Worm (Caenorhabditis elegans): ENCODE measurements around the gene C31G12.4.

DNA sequence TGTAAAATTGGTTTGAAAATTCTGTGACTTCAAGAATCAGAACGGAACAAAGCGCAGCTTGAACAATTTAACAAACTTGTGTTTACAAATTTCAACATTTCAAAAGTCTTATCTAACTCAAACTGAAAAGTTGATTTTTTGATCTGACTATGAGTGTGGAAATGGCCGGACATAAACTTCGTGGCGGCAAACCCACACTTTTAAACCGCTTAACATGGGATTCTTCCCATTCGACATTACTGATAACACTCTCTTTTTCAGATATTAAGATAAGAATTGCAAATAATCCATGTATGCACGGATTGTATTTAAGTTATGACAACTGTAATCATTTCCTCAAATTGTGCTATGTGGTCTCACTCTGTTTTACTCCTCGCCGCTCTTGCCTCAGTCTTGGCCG lies 12.6 kb upstream of the C31G12.4 start, which contains the start of gene clec-42:
- TF ChIP-seq scrt-1 (GFP tag; IDR thresholded peaks at IDR 0.05) (no peak), ama-1 (optimal IDR thresholded peaks at IDR 0.05) (no peak), ceh-13 (GFP tag; optimal IDR thresholded peaks at IDR 0.05) (no peak), tbx-37 (GFP tag; conservative IDR thresholded peaks at IDR 0.05) (no peak), ceh-36 (tag; optimal IDR thresholded peaks at IDR 0.05) (no peak), hnd-1 (tag; optimal IDR thresholded peaks at IDR 0.05) (no peak), pes-1 (GFP tag; IDR thresholded peaks at IDR 0.05) (no peak), tbx-11 (GFP tag; IDR thresholded peaks at IDR 0.05) (no peak), F13C5.2 (tag; optimal IDR thresholded peaks at IDR 0.05) (no peak), flt-1 (GFP tag; IDR thresholded peaks at IDR 0.05) (no peak), hmbx-1 (tag; optimal IDR thresholded peaks at IDR 0.05) (no peak), tra-4 (tag; optimal IDR thresholded peaks at IDR 0.05) (no peak), ets-7 (tag; optimal IDR thresholded peaks at IDR 0.05) (no peak), hmg-4 (GFP tag; optimal IDR thresholded peaks at IDR 0.05) (no peak)
